Worm (Caenorhabditis elegans): ENCODE data around the gene ZK652.8.

- TF ChIP-seq M03D4.4 (tag; optimal IDR thresholded peaks at IDR 0.05) (no peak), blmp-1 (tag; optimal IDR thresholded peaks at IDR 0.05) (no peak), unc-39 (tag; optimal IDR thresholded peaks at IDR 0.05) (no peak), snpc-4 (tag; optimal IDR thresholded peaks at IDR 0.05) (no peak), elt-1 (tag; optimal IDR thresholded peaks at IDR 0.05; ENCODE audit: borderline replicate concordance, insufficient read depth) (no peak), elt-3 (tag; optimal IDR thresholded peaks at IDR 0.05) (no peak), ceh-39 (tag; optimal IDR thresholded peaks at IDR 0.05) (no peak), unc-62 (GFP tag; optimal IDR thresholded peaks at IDR 0.05) (no peak), nhr-28 (tag; optimal IDR thresholded peaks at IDR 0.05) (no peak), ztf-11 (tag; optimal IDR thresholded peaks at IDR 0.05) (no peak)
These were observed 17.4 kb upstream of the ZK652.8 start, which contains the start of gene cuc-1 for ce11 chrIII:7860885-7861284.
